Fruit fly (Drosophila melanogaster): ENCODE results near the gene pcm.
A peak's percentile ranks its signal among the peaks of the same experiment; 100 is the strongest.

The pcm gene

dm6 chrX:19448297-19448696 lies 43.5 kb downstream of the pcm start (continued):
- TF ChIP-seq CG6854 (GFP tag; optimal IDR thresholded peaks at IDR 0.05) (no peak), CG11762 (GFP tag; optimal IDR thresholded peaks at IDR 0.05; ENCODE audit: insufficient read depth) (no peak), CG16779 (tag; optimal IDR thresholded peaks at IDR 0.05) (no peak), CG6792 (GFP tag; optimal IDR thresholded peaks at IDR 0.05) (no peak), eg (GFP tag; IDR thresholded peaks at IDR 0.05) (no peak), Hr39 (GFP tag; optimal IDR thresholded peaks at IDR 0.05) (no peak), CG6808 (GFP tag; optimal IDR thresholded peaks at IDR 0.05) (no peak), salr (GFP tag; optimal IDR thresholded peaks at IDR 0.05) (peak in 1 of 2 experiments; percentile 25), spab (GFP tag; optimal IDR thresholded peaks at IDR 0.05) (no peak), lz (GFP tag; optimal IDR thresholded peaks at IDR 0.05) (no peak), CG1621 (tag; optimal IDR thresholded peaks at IDR 0.05) (no peak), CG4318 (GFP tag; optimal IDR thresholded peaks at IDR 0.05) (no peak), Sox15 (GFP tag; optimal IDR thresholded peaks at IDR 0.05) (no peak), OdsH (GFP tag; optimal IDR thresholded peaks at IDR 0.05) (peak; percentile 8), CG31627 (GFP tag; optimal IDR thresholded peaks at IDR 0.05) (no peak), Sox14 (GFP tag; optimal IDR thresholded peaks at IDR 0.05) (no peak)

Data from whole organism, prepupa.